Worm (Caenorhabditis elegans): ENCODE results near the gene C30A5.10.

DNA sequence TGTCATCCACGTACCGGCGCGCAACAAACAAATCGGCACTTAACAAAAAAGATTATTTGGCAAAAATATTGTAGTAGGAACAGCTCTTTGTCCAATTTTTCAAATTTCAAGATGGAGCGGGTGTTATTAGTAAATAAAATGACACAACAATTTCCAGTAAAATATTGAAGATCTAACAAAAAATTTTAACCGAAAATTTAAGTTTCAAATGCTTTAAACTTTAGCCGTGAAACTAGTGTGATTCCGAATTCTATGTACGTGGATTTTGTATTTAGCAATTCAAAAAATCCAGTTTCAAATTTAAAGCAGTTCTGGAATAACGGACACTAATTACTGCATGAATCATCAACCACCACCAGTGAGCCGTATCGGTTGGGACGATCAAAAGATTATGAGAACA, 6.9 kb downstream of the C30A5.10 start, which contains the start of gene snb-5:
- TF ChIP-seq unc-62 (GFP tag; optimal IDR thresholded peaks at IDR 0.05) (no peak), ceh-82 (tag; optimal IDR thresholded peaks at IDR 0.05) (no peak), mdl-1 (tag; optimal IDR thresholded peaks at IDR 0.05) (no peak), lin-15B (tag; optimal IDR thresholded peaks at IDR 0.05) (no peak), nhr-11 (tag; optimal IDR thresholded peaks at IDR 0.05) (no peak)
